Fruit fly (Drosophila melanogaster): ENCODE data around the gene IP3K2.
A peak's percentile ranks its signal among the peaks of the same experiment; 100 is the strongest.

IP3K2 gene

dm6 chrX:13274429-13275095 lies 28.9 kb upstream of the IP3K2 start (continued):
- TF ChIP-seq onecut (GFP tag; IDR thresholded peaks at IDR 0.05) (no peak), zfh1 (GFP tag; IDR thresholded peaks at IDR 0.05) (no peak), Six4 (GFP tag; optimal IDR thresholded peaks at IDR 0.05) (peak; percentile 35), Dref (GFP tag; IDR thresholded peaks at IDR 0.05) (no peak), da (GFP tag; optimal IDR thresholded peaks at IDR 0.05) (no peak), grau (tag; optimal IDR thresholded peaks at IDR 0.05) (peak; percentile 76), Med (GFP tag) (peak; percentile 12), cas (GFP tag; IDR thresholded peaks at IDR 0.05) (no peak), pros (GFP tag; optimal IDR thresholded peaks at IDR 0.05) (no peak), CG11456 (GFP tag; IDR thresholded peaks at IDR 0.05) (no peak), Max (GFP tag; optimal IDR thresholded peaks at IDR 0.05) (peak; percentile 20), Mes4 (GFP tag; optimal IDR thresholded peaks at IDR 0.05) (no peak), nau (GFP tag; optimal IDR thresholded peaks at IDR 0.05) (no peak), Trl (optimal IDR thresholded peaks at IDR 0.05) (no peak), Trl (GFP tag; optimal IDR thresholded peaks at IDR 0.05) (no peak), CG6254 (GFP tag; optimal IDR thresholded peaks at IDR 0.05) (peak; percentile 25), Hr78 (GFP tag; optimal IDR thresholded peaks at IDR 0.05) (peak in 1 of 2 experiments; percentile 26), Gug (GFP tag; IDR thresholded peaks at IDR 0.05) (no peak), slp2 (GFP tag; optimal IDR thresholded peaks at IDR 0.05) (no peak), CG5245 (GFP tag; optimal IDR thresholded peaks at IDR 0.05) (no peak), hkb (optimal IDR thresholded peaks at IDR 0.05) (no peak), hkb (GFP tag; IDR thresholded peaks at IDR 0.05) (0 out of 2 replicates have a peak, but pooled peaks have one; percentile 27), Gsc (GFP tag; IDR thresholded peaks at IDR 0.05) (no peak), az2 (GFP tag; optimal IDR thresholded peaks at IDR 0.05) (peak; percentile 41), CG12219 (GFP tag; optimal IDR thresholded peaks at IDR 0.05) (no peak), fd64A (GFP tag; optimal IDR thresholded peaks at IDR 0.05) (no peak), sug (tag; optimal IDR thresholded peaks at IDR 0.05) (peak; percentile 42), ara (GFP tag; IDR thresholded peaks at IDR 0.05) (no peak; the same call in 1 of the 2 replicates), Taf1 (GFP tag; IDR thresholded peaks at IDR 0.05) (no peak), E2f1 (GFP tag; IDR thresholded peaks at IDR 0.05) (peak; percentile 70), CG13296 (GFP tag; optimal IDR thresholded peaks at IDR 0.05) (peak; percentile 50), tna (GFP tag; IDR thresholded peaks at IDR 0.05; ENCODE audit: partially characterized antibody) (no peak), CG13624 (GFP tag; optimal IDR thresholded peaks at IDR 0.05) (peak; percentile 0), Atf-2 (GFP tag; optimal IDR thresholded peaks at IDR 0.05) (no peak), emc (GFP tag; optimal IDR thresholded peaks at IDR 0.05) (no peak), CG33213 (GFP tag; optimal IDR thresholded peaks at IDR 0.05) (no peak), Rfx (GFP tag; IDR thresholded peaks at IDR 0.05) (no peak; the same call in 1 of the 2 replicates), CG4820 (GFP tag; optimal IDR thresholded peaks at IDR 0.05) (no peak), CG4328 (GFP tag; optimal IDR thresholded peaks at IDR 0.05) (peak; percentile 23), CG14441 (GFP tag; IDR thresholded peaks at IDR 0.05) (peak; percentile 46; the same call in 1 of the 2 replicates), CG15011 (GFP tag; optimal IDR thresholded peaks at IDR 0.05) (no peak), Dip2 (GFP tag; IDR thresholded peaks at IDR 0.05) (no peak), CG3281 (GFP tag; optimal IDR thresholded peaks at IDR 0.05) (peak; percentile 53), CG6854 (GFP tag; optimal IDR thresholded peaks at IDR 0.05) (peak; percentile 1), CG11723 (GFP tag; optimal IDR thresholded peaks at IDR 0.05) (peak; percentile 2), Camta (GFP tag; optimal IDR thresholded peaks at IDR 0.05) (peak; percentile 20), salm (tag; optimal IDR thresholded peaks at IDR 0.05) (peak; percentile 68), tio (GFP tag; optimal IDR thresholded peaks at IDR 0.05) (peak; percentile 37), yki (optimal IDR thresholded peaks at IDR 0.05) (no peak), gsb (GFP tag; IDR thresholded peaks at IDR 0.05) (no peak), ab (GFP tag; optimal IDR thresholded peaks at IDR 0.05) (no peak), CG8388 (GFP tag; optimal IDR thresholded peaks at IDR 0.05) (peak; percentile 57)

Data from whole organism, embryonic.